Fruit fly (Drosophila melanogaster): ENCODE results near the gene CG8475.

DNA sequence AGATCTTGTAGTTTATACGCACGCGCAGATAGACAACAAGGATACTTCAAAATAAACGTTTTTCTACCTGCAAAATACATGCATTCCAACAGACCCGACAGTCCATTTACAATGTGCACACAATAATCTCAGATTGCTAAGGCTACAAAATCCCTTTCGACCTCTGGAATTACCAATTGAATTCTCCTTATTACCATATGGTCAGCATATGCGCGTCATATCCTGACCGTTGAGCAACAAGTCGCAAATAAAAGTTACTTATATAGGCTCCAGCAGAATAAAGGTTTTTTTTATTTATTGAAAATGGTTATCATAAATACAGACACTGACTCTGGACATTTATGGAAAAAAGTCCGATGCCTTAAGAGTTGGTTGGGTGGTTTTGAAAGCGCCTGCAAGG is 12.6 kb upstream of the CG8475 start:
- TF ChIP-seq CG34406 (GFP tag; optimal IDR thresholded peaks at IDR 0.05) (no peak), CG11902 (GFP tag; optimal IDR thresholded peaks at IDR 0.05) (no peak), cyc (GFP tag; optimal IDR thresholded peaks at IDR 0.05) (no peak)

All from whole organism, prepupa.